Worm (Caenorhabditis elegans) whole organism, young adult: ENCODE results near the gene srbc-63.
A peak's percentile ranks its signal among the peaks of the same experiment; 100 is the strongest.

Source experiments
- B0019.2 ChIP-seq: fragments of 200-800 bp; sonication (Bioruptor generic); conservative IDR thresholded peaks from 2 replicates; pipeline ENCODE4 v1.3.6; 2022; ENCODE audit warnings: missing genetic modification reagents, missing genetic modification characterization, missing compliant biosample characterization
- C06A6.2 ChIP-seq: fragments of 200-800 bp; sonication (Bioruptor generic); conservative IDR thresholded peaks from 2 replicates; pipeline ENCODE4 v1.3.6; 2022; ENCODE audit warnings: missing genetic modification characterization, missing compliant biosample characterization
- D2030.7 ChIP-seq: fragments of 200-800 bp; sonication (Bioruptor generic); IDR thresholded peaks from 2 replicates; pipeline ENCODE4 v1.3.6; 2022; ENCODE audit warnings: missing genetic modification reagents, missing genetic modification characterization, missing compliant biosample characterization
- F23B12.7 ChIP-seq: sonication (generic microtip); optimal IDR thresholded peaks from 2 replicates; lab custom pipeline; 2017; ENCODE audit warnings: missing genetic modification characterization, mild to moderate bottlenecking, missing compliant biosample characterization, antibody characterized with exemption, moderate library complexity; ENCODE audit not compliant: insufficient read depth
- F33H1.4 ChIP-seq: fragments of 200-800 bp; sonication (Bioruptor generic); IDR thresholded peaks from 2 replicates; pipeline ENCODE4 v1.3.6; 2022; ENCODE audit warnings: missing genetic modification reagents, missing genetic modification characterization, missing compliant biosample characterization
- F52B5.7 ChIP-seq: sonication (generic microtip); optimal IDR thresholded peaks from 2 replicates; lab custom pipeline; 2016; ENCODE audit warnings: mild to moderate bottlenecking, missing genetic modification characterization, missing compliant biosample characterization
- F57C9.4 ChIP-seq: sonication (generic microtip); optimal IDR thresholded peaks from 2 replicates; lab custom pipeline; 2017; ENCODE audit warnings: mild to moderate bottlenecking, missing genetic modification characterization, missing compliant biosample characterization
- T07F8.4 ChIP-seq: sonication (generic microtip); optimal IDR thresholded peaks from 2 replicates; lab custom pipeline; 2016; ENCODE audit warnings: mild to moderate bottlenecking, missing genetic modification characterization, moderate library complexity, missing compliant biosample characterization
- Y53G8AR.9 ChIP-seq: fragments of 200-800 bp; sonication (Bioruptor generic); conservative IDR thresholded peaks from 2 replicates; pipeline ENCODE4 v1.3.6; 2022; ENCODE audit warnings: missing genetic modification reagents, missing genetic modification characterization, missing compliant biosample characterization
- Y95B8A.8 ChIP-seq: fragments of 200-800 bp; sonication (Bioruptor generic); IDR thresholded peaks from 2 replicates; pipeline ENCODE4 v1.3.6; 2022; ENCODE audit warnings: missing genetic modification reagents, missing genetic modification characterization, missing compliant biosample characterization
- akir-1 ChIP-seq: fragments of 200-800 bp; sonication (Bioruptor generic); optimal IDR thresholded peaks from 2 replicates; lab custom pipeline; 2018; ENCODE audit warnings: mild to moderate bottlenecking, missing genetic modification characterization, moderate library complexity, missing compliant biosample characterization
- atf-7 ChIP-seq: sonication (generic microtip); optimal IDR thresholded peaks from 2 replicates; lab custom pipeline; 2017; ENCODE audit warnings: mild to moderate bottlenecking, missing genetic modification characterization, missing compliant biosample characterization
- attf-5 ChIP-seq: fragments of 200-800 bp; sonication (Bioruptor generic); optimal IDR thresholded peaks from 2 replicates; lab custom pipeline; 2018; ENCODE audit warnings: mild to moderate bottlenecking, missing genetic modification characterization, missing compliant biosample characterization
- attf-6 ChIP-seq: fragments of 200-800 bp; sonication (Bioruptor generic); IDR thresholded peaks from 2 replicates; pipeline ENCODE4 v1.3.6; 2022; ENCODE audit warnings: missing genetic modification reagents, missing genetic modification characterization, missing compliant biosample characterization
- bed-2 ChIP-seq: fragments of 200-800 bp; sonication (Bioruptor generic); IDR thresholded peaks from 2 replicates; pipeline ENCODE4 v1.3.6; 2022; ENCODE audit warnings: missing genetic modification reagents, missing genetic modification characterization, missing compliant biosample characterization
- ccch-3 ChIP-seq: fragments of 200-800 bp; sonication (Bioruptor generic); optimal IDR thresholded peaks from 2 replicates; lab custom pipeline; 2018; ENCODE audit warnings: mild to moderate bottlenecking, missing genetic modification characterization, missing compliant biosample characterization
- cebp-1 ChIP-seq, 2 experiments: fragments of 200-800 bp in 1 of 2; sonication (Bioruptor generic) in 1 of 2; sonication (generic microtip) in 1 of 2; IDR thresholded peaks in 1 of 2; optimal IDR thresholded peaks in 1 of 2; 2 replicates each; pipeline versions ENCODE4 v1.3.6 to Lab custom; 2017 to 2022; ENCODE audit warnings: missing compliant biosample characterization in 2 of 2, missing genetic modification characterization in 2 of 2, mild to moderate bottlenecking in 1 of 2, missing genetic modification reagents in 1 of 2, moderate library complexity in 1 of 2
- cebp-2 ChIP-seq: fragments of 200-800 bp; sonication (Bioruptor generic); IDR thresholded peaks from 2 replicates; pipeline ENCODE4 v1.3.6; 2022; ENCODE audit warnings: missing genetic modification characterization, missing compliant biosample characterization
- ceh-27 ChIP-seq: fragments of 200-800 bp; sonication (Bioruptor generic); optimal IDR thresholded peaks from 2 replicates; lab custom pipeline; 2018; ENCODE audit warnings: mild to moderate bottlenecking, missing genetic modification characterization, moderate library complexity, missing compliant biosample characterization
- ceh-40 ChIP-seq: fragments of 200-800 bp; sonication (Bioruptor generic); IDR thresholded peaks from 2 replicates; pipeline ENCODE4 v1.3.6; 2022; ENCODE audit warnings: missing genetic modification characterization, missing compliant biosample characterization
- ceh-58 ChIP-seq: fragments of 200-800 bp; sonication (Bioruptor generic); IDR thresholded peaks from 2 replicates; pipeline ENCODE4 v1.3.6; 2022; ENCODE audit warnings: missing genetic modification characterization, missing compliant biosample characterization
- chd-7 ChIP-seq: sonication (generic microtip); optimal IDR thresholded peaks from 2 replicates; lab custom pipeline; 2016; ENCODE audit warnings: mild to moderate bottlenecking, missing genetic modification characterization, moderate library complexity, missing compliant biosample characterization
- die-1 ChIP-seq: sonication (generic microtip); optimal IDR thresholded peaks from 2 replicates; lab custom pipeline; 2016; ENCODE audit warnings: missing genotype, mild to moderate bottlenecking, missing genetic modification characterization, missing compliant biosample characterization
- fkh-3 ChIP-seq: sonication (generic microtip); optimal IDR thresholded peaks from 2 replicates; lab custom pipeline; 2016; ENCODE audit warnings: mild to moderate bottlenecking, missing genetic modification characterization, missing compliant biosample characterization
- hlh-12 ChIP-seq: sonication (generic microtip); optimal IDR thresholded peaks from 2 replicates; lab custom pipeline; 2016; ENCODE audit warnings: missing genetic modification characterization, missing compliant biosample characterization
- hlh-26 ChIP-seq: fragments of 200-800 bp; sonication (Bioruptor generic); conservative IDR thresholded peaks from 2 replicates; pipeline ENCODE4 v1.3.6; 2022; ENCODE audit warnings: missing genetic modification reagents, missing genetic modification characterization, missing compliant biosample characterization
- hmg-20 ChIP-seq: fragments of 200-800 bp; sonication (Bioruptor generic); IDR thresholded peaks from 2 replicates; pipeline ENCODE4 v1.3.6; 2022; ENCODE audit warnings: missing genetic modification reagents, missing genetic modification characterization, missing compliant biosample characterization
- hrde-1 ChIP-seq: sonication (generic microtip); optimal IDR thresholded peaks from 2 replicates; lab custom pipeline; 2016; ENCODE audit warnings: missing genetic modification characterization, mild to moderate bottlenecking, missing compliant biosample characterization, moderate library complexity, missing genotype, missing genetic modification reagents, borderline replicate concordance
- let-526 ChIP-seq: fragments of 200-800 bp; sonication (Bioruptor generic); IDR thresholded peaks from 2 replicates; pipeline ENCODE4 v1.3.6; 2022; ENCODE audit warnings: missing genetic modification reagents, missing genetic modification characterization, missing compliant biosample characterization
- lin-54 ChIP-seq: fragments of 200-800 bp; sonication (Bioruptor generic); optimal IDR thresholded peaks from 2 replicates; lab custom pipeline; 2018; ENCODE audit warnings: mild to moderate bottlenecking, missing genetic modification characterization, missing compliant biosample characterization
- lir-1 ChIP-seq: fragments of 200-800 bp; sonication (Bioruptor generic); conservative IDR thresholded peaks from 2 replicates; pipeline ENCODE4 v1.3.6; 2022; ENCODE audit warnings: missing genetic modification reagents, missing genetic modification characterization, missing compliant biosample characterization
- lsl-1 ChIP-seq: fragments of 200-800 bp; sonication (Bioruptor generic); optimal IDR thresholded peaks from 2 replicates; lab custom pipeline; 2018; ENCODE audit warnings: mild to moderate bottlenecking, missing genetic modification characterization, moderate library complexity, missing compliant biosample characterization
- madf-10 ChIP-seq: sonication (generic microtip); optimal IDR thresholded peaks from 2 replicates; lab custom pipeline; 2016; ENCODE audit warnings: mild to moderate bottlenecking, missing genetic modification characterization, missing compliant biosample characterization
- mel-28 ChIP-seq: sonication (generic microtip); optimal IDR thresholded peaks from 2 replicates; lab custom pipeline; 2016; ENCODE audit warnings: borderline replicate concordance, mild to moderate bottlenecking, missing genetic modification characterization, missing compliant biosample characterization
- nhr-120 ChIP-seq: fragments of 200-800 bp; sonication (Bioruptor generic); IDR thresholded peaks from 2 replicates; pipeline ENCODE4 v1.3.6; 2022; ENCODE audit warnings: missing genetic modification characterization, missing compliant biosample characterization
- rec-8 ChIP-seq, 2 experiments: sonication (generic microtip); optimal IDR thresholded peaks; 2 replicates each; lab custom pipeline; 2016; ENCODE audit warnings: mild to moderate bottlenecking in 2 of 2, missing genetic modification characterization in 2 of 2, missing genetic modification reagents in 2 of 2, missing genotype in 2 of 2, missing biosample characterization in 1 of 2, missing compliant biosample characterization in 1 of 2, moderate library complexity in 1 of 2
- repo-1 ChIP-seq: sonication (generic microtip); optimal IDR thresholded peaks from 2 replicates; lab custom pipeline; 2017; ENCODE audit warnings: mild to moderate bottlenecking, missing genetic modification characterization, missing compliant biosample characterization
- rpc-1 ChIP-seq, 2 experiments: fragments of 150-350 bp in 1 of 2; sonication (generic microtip) in 1 of 2; optimal IDR thresholded peaks; 2 replicates each; lab custom pipeline; 2014 to 2018; ENCODE audit warnings: missing biosample characterization in 1 of 2, missing genetic modification characterization in 1 of 2, missing genetic modification reagents in 1 of 2, missing genotype in 1 of 2
- somi-1 ChIP-seq: fragments of 200-800 bp; sonication (Bioruptor generic); optimal IDR thresholded peaks from 2 replicates; lab custom pipeline; 2018; ENCODE audit warnings: mild to moderate bottlenecking, missing genetic modification characterization, missing compliant biosample characterization
- sptf-2 ChIP-seq: fragments of 200-800 bp; sonication (Bioruptor generic); optimal IDR thresholded peaks from 2 replicates; lab custom pipeline; 2018; ENCODE audit warnings: mild to moderate bottlenecking, missing genetic modification characterization, missing compliant biosample characterization
- tbx-9 ChIP-seq: sonication (generic microtip); optimal IDR thresholded peaks from 2 replicates; lab custom pipeline; 2016; ENCODE audit warnings: borderline replicate concordance, missing genetic modification characterization, inconsistent platforms, missing compliant biosample characterization
- zfh-2 ChIP-seq: fragments of 200-800 bp; sonication (Bioruptor generic); conservative IDR thresholded peaks from 2 replicates; pipeline ENCODE4 v1.3.6; 2022; ENCODE audit warnings: missing genetic modification reagents, missing genetic modification characterization, missing compliant biosample characterization
- zim-3 ChIP-seq: sonication (generic microtip); optimal IDR thresholded peaks from 2 replicates; lab custom pipeline; 2017; ENCODE audit warnings: mild to moderate bottlenecking, missing genetic modification characterization, moderate library complexity, missing compliant biosample characterization
- ztf-26 ChIP-seq: sonication (generic microtip); optimal IDR thresholded peaks from 2 replicates; lab custom pipeline; 2017; ENCODE audit warnings: missing genetic modification characterization, missing compliant biosample characterization
- ztf-28 ChIP-seq: fragments of 200-800 bp; sonication (Bioruptor generic); IDR thresholded peaks from 2 replicates; pipeline ENCODE4 v1.3.6; 2022; ENCODE audit warnings: missing genetic modification reagents, missing genetic modification characterization, missing compliant biosample characterization
- ztf-3 ChIP-seq: fragments of 200-800 bp; sonication (Bioruptor generic); optimal IDR thresholded peaks from 2 replicates; lab custom pipeline; 2018; ENCODE audit warnings: mild to moderate bottlenecking, missing genetic modification characterization, missing compliant biosample characterization

srbc-63 gene

ce11 chrV:15412625-15413024, at the start of gene srbc-63:
srbc-63 (minus strand) TSS chrV:15412725.
- TF ChIP-seq ztf-26 (tag; lab: Kevin White, UChicago), result no peak
- no peak for TF ChIP-seq zfh-2 (GFP tag; lab: Robert Waterston, UW)
- TF ChIP-seq akir-1 (GFP tag; lab: Kevin White, UChicago), result no peak
- TF ChIP-seq rec-8 (tag; optimal IDR thresholded peaks at IDR 0.05; lab: Kevin White, UChicago), result no peak
- no peak for TF ChIP-seq F52B5.7 (tag; lab: Kevin White, UChicago)
- TF ChIP-seq die-1 (tag; lab: Kevin White, UChicago), result no peak
- no peak for TF ChIP-seq ceh-40 (GFP tag; lab: Robert Waterston, UW)
- TF ChIP-seq T07F8.4 (tag; lab: Kevin White, UChicago), result no peak
- no peak for TF ChIP-seq F33H1.4
- TF ChIP-seq lir-1 (GFP tag; lab: Robert Waterston, UW), result no peak
- TF ChIP-seq tbx-9 (tag; lab: Kevin White, UChicago), result no peak
- no peak for TF ChIP-seq C06A6.2 (GFP tag; lab: Robert Waterston, UW)
- TF ChIP-seq somi-1 (GFP tag; lab: Kevin White, UChicago), result no peak
- TF ChIP-seq let-526 (GFP tag; lab: Robert Waterston, UW), result no peak
- TF ChIP-seq ztf-3 (GFP tag; lab: Kevin White, UChicago), result no peak
- no peak for TF ChIP-seq D2030.7 (GFP tag; lab: Robert Waterston, UW)
- no peak for TF ChIP-seq Y53G8AR.9 (GFP tag; lab: Robert Waterston, UW)
- no peak for TF ChIP-seq ztf-28
- TF ChIP-seq madf-10, result no peak
- no peak for TF ChIP-seq bed-2 (GFP tag; lab: Robert Waterston, UW)

- TF ChIP-seq ceh-58 (GFP tag; lab: Robert Waterston, UW) (no peak), lin-54 (GFP tag; lab: Kevin White, UChicago) (no peak), mel-28 (no peak), B0019.2 (no peak), hrde-1 (tag; lab: Kevin White, UChicago) (no peak), Y95B8A.8 (GFP tag; lab: Robert Waterston, UW) (no peak), nhr-120 (GFP tag; lab: Robert Waterston, UW) (no peak), sptf-2 (GFP tag; lab: Kevin White, UChicago) (no peak), attf-5 (GFP tag; lab: Kevin White, UChicago) (no peak), fkh-3 (tag; lab: Kevin White, UChicago) (no peak), hlh-12 (no peak), zim-3 (no peak), ceh-27 (GFP tag; lab: Kevin White, UChicago) (no peak), F23B12.7 (no peak), hlh-26 (GFP tag; lab: Robert Waterston, UW) (no peak), T07F8.4 (tag; lab: Kevin White, UChicago) (no peak), attf-6 (GFP tag; lab: Robert Waterston, UW) (no peak), lsl-1 (GFP tag; lab: Kevin White, UChicago) (no peak)
- TF ChIP-seq, all 124 proteins: peak for 0
Measured at ce11 chrV:15459088-15459487, 46.6 kb upstream of the srbc-63 start, which contains the start of gene str-71. str-71 (minus strand) TSS chrV:15459188.

ce11 chrV:15454322-15454721, 41.8 kb upstream of the srbc-63 start:
- TF ChIP-seq repo-1 (no peak), lin-54 (GFP tag; lab: Kevin White, UChicago) (peak; percentile 16), ccch-3 (no peak), cebp-2 (GFP tag; lab: Robert Waterston, UW) (no peak), hmg-20 (GFP tag; lab: Robert Waterston, UW) (0 out of 2 replicates have a peak, but pooled peaks have one; percentile 20), attf-6 (GFP tag; lab: Robert Waterston, UW) (peak; percentile 52; the same call in 1 of the 2 replicates), F57C9.4 (tag; lab: Kevin White, UChicago) (no peak), bed-2 (GFP tag; lab: Robert Waterston, UW) (no peak), cebp-1 (GFP tag; IDR thresholded peaks at IDR 0.05; lab: Robert Waterston, UW) (no peak), cebp-1 (tag; optimal IDR thresholded peaks at IDR 0.05; lab: Kevin White, UChicago) (no peak), atf-7 (no peak), rpc-1 (optimal IDR thresholded peaks at IDR 0.05; lab: Kevin White, UChicago) (peak; percentile 60), rpc-1 (tag; optimal IDR thresholded peaks at IDR 0.05; lab: Kevin White, UChicago) (peak; percentile 78), chd-7 (tag; lab: Kevin White, UChicago) (no peak)
